Worm (Caenorhabditis elegans): Measurements from ENCODE around the gene T12D8.10.

ce11 chrIII:13607833-13608232 lies 34.3 kb downstream of the T12D8.10 start, which contains the start of gene shpk-1:
- TF ChIP-seq nhr-28 (tag; optimal IDR thresholded peaks at IDR 0.05) (no peak), mdl-1 (tag; optimal IDR thresholded peaks at IDR 0.05) (no peak), elt-3 (tag; optimal IDR thresholded peaks at IDR 0.05) (no peak), ama-1 (optimal IDR thresholded peaks at IDR 0.05) (no peak), R02D3.7 (tag; optimal IDR thresholded peaks at IDR 0.05) (no peak)
